Worm (Caenorhabditis elegans): Measurements from ENCODE around the gene R08D7.4.

R08D7.4 gene

DNA sequence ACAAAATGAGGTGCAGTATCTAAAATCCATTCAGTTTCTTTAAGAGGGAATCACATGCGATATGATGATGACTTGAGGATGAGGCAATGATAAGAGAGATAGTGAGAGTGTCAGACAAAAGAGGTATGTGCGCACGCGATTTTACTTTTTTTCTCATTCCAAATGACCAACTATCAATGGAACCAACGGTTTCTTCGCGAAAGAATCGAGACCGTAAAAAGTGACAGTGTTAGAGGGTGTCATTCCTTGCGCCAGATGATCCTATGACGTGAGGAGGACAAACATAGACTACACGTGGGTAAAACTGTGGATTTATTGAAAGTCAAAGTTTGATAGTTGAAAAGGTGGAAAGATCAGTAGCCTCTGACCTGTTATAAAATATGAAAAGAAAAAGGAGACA is 12.1 kb downstream of the R08D7.4 start (continued):
- TF ChIP-seq somi-1 (GFP tag; optimal IDR thresholded peaks at IDR 0.05) (peak; percentile 60), F22D6.2 (tag; optimal IDR thresholded peaks at IDR 0.05) (no peak), lin-35 (GFP tag; optimal IDR thresholded peaks at IDR 0.05) (no peak), ets-4 (GFP tag; optimal IDR thresholded peaks at IDR 0.05) (no peak), hlh-12 (tag; optimal IDR thresholded peaks at IDR 0.05) (no peak), sdz-38 (tag; optimal IDR thresholded peaks at IDR 0.05) (no peak), mes-4 (tag; optimal IDR thresholded peaks at IDR 0.05) (no peak), tbx-9 (tag; optimal IDR thresholded peaks at IDR 0.05; ENCODE audit: borderline replicate concordance) (no peak), B0261.1 (tag; optimal IDR thresholded peaks at IDR 0.05) (no peak)

DNA sequence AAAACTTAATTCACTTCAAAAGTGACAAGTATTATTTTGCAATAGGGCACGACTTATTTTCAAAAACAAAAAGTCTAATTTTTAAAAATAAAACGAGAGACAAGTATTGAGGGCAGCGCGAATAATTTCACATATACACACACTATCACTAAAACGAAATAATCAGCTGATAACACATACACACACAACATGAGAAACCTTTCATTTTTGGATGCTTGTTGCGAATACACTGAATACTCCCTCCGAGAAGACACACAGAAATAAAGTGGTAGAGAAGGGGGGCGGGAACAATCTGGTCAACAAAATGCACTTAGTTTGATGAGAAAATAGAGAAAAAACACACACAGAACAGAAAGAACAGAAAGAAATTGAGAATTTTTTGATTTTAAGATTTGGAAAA is 12.7 kb downstream of the R08D7.4 start:
- TF ChIP-seq madf-6 (GFP tag; IDR thresholded peaks at IDR 0.05) = peak; percentile 6; the same call in 1 of the 2 replicates
- peak; percentile 11 for TF ChIP-seq nhr-80 (tag; optimal IDR thresholded peaks at IDR 0.05)
- TF ChIP-seq let-526 (GFP tag; IDR thresholded peaks at IDR 0.05) = no peak
- TF ChIP-seq ztf-28 (GFP tag; IDR thresholded peaks at IDR 0.05) = no peak
- TF ChIP-seq hrde-1 (tag; optimal IDR thresholded peaks at IDR 0.05; ENCODE audit: borderline replicate concordance) = no peak
- 0 out of 2 replicates have a peak, but pooled peaks have one; percentile 49 for TF ChIP-seq F39B2.1 (GFP tag; IDR thresholded peaks at IDR 0.05)
- peak; percentile 4 for TF ChIP-seq lin-54 (GFP tag; optimal IDR thresholded peaks at IDR 0.05)
- 0 out of 2 replicates have a peak, but pooled peaks have one; percentile 22 for TF ChIP-seq hsf-1 (GFP tag; IDR thresholded peaks at IDR 0.05)
- TF ChIP-seq pbrm-1 (GFP tag; IDR thresholded peaks at IDR 0.05) = no peak
- no peak for TF ChIP-seq madf-8 (GFP tag; conservative IDR thresholded peaks at IDR 0.05)
- TF ChIP-seq akir-1 (GFP tag; optimal IDR thresholded peaks at IDR 0.05) = no peak

DNA sequence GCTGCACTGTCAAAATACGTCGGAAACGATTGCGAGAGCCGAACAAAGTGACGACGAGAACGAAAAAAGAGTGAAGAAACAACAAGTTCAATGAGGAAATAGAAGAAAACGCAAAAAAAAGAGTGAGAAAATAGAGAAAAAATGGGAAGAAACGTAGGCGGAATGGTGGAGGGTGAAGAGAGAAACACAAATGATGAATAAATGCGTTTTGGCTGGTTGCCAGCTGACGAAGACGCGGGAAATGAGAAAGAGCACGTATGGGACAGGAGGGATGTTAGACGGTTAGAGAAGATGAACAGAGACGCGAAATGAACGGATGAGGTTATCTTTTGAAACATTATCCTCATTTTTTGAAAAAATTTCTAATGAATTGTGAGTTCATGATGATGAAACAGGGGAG is 13.3 kb downstream of the R08D7.4 start:
- TF ChIP-seq him-1 (tag; optimal IDR thresholded peaks at IDR 0.05) (no peak), pbrm-1 (GFP tag; IDR thresholded peaks at IDR 0.05) (no peak), tbp1 (GFP tag; optimal IDR thresholded peaks at IDR 0.05) (peak; percentile 15), ekl-4 (GFP tag; IDR thresholded peaks at IDR 0.05) (no peak), die-1 (tag; optimal IDR thresholded peaks at IDR 0.05) (no peak), ztf-28 (GFP tag; IDR thresholded peaks at IDR 0.05) (no peak), lin-54 (GFP tag; optimal IDR thresholded peaks at IDR 0.05) (no peak), K11D2.4 (GFP tag; IDR thresholded peaks at IDR 0.05) (0 out of 2 replicates have a peak, but pooled peaks have one; percentile 57), B0035.1 (tag; optimal IDR thresholded peaks at IDR 0.05) (no peak), somi-1 (GFP tag; optimal IDR thresholded peaks at IDR 0.05) (peak; percentile 62), hsf-1 (GFP tag; IDR thresholded peaks at IDR 0.05) (no peak), lin-35 (GFP tag; optimal IDR thresholded peaks at IDR 0.05) (peak in 1 of 3 experiments; percentile 68), chd-7 (tag; optimal IDR thresholded peaks at IDR 0.05) (peak; percentile 10), C06A6.2 (GFP tag; conservative IDR thresholded peaks at IDR 0.05) (no peak), F39B2.1 (GFP tag; IDR thresholded peaks at IDR 0.05) (no peak), mes-4 (tag; optimal IDR thresholded peaks at IDR 0.05) (no peak), dox-1 (GFP tag; IDR thresholded peaks at IDR 0.05) (0 out of 2 replicates have a peak, but pooled peaks have one; percentile 27), lir-1 (GFP tag; conservative IDR thresholded peaks at IDR 0.05) (no peak), Y56A3A.18 (GFP tag; IDR thresholded peaks at IDR 0.05) (0 out of 2 replicates have a peak, but pooled peaks have one; percentile 61), zim-3 (tag; optimal IDR thresholded peaks at IDR 0.05) (no peak), repo-1 (tag; optimal IDR thresholded peaks at IDR 0.05) (no peak), rec-8 (tag; optimal IDR thresholded peaks at IDR 0.05) (no peak), hmg-1.2 (GFP tag; IDR thresholded peaks at IDR 0.05) (peak; percentile 70), nhr-179 (tag; optimal IDR thresholded peaks at IDR 0.05) (no peak), nhr-90 (tag; optimal IDR thresholded peaks at IDR 0.05) (no peak), lag-1 (GFP tag; IDR thresholded peaks at IDR 0.05) (no peak), ceh-58 (GFP tag; IDR thresholded peaks at IDR 0.05) (no peak), lin-40 (tag; optimal IDR thresholded peaks at IDR 0.05) (peak; percentile 13), F52B5.7 (tag; optimal IDR thresholded peaks at IDR 0.05) (no peak), pha-4 (tag; optimal IDR thresholded peaks at IDR 0.05) (peak; percentile 4), efl-1 (GFP tag; optimal IDR thresholded peaks at IDR 0.05) (peak; percentile 28), madf-10 (tag; optimal IDR thresholded peaks at IDR 0.05) (peak; percentile 3), nfya-2 (GFP tag; IDR thresholded peaks at IDR 0.05) (no peak), akir-1 (GFP tag; optimal IDR thresholded peaks at IDR 0.05) (no peak)

Measured in whole organism, young adult.